Fruit fly (Drosophila melanogaster) whole organism, embryonic: ENCODE measurements around the gene CG7879.

Experiments
- Adf1 ChIP-seq: fragments of 200-800 bp; sonication (Bioruptor generic); IDR thresholded peaks from 2 replicates; pipeline ENCODE4 v1.3.6; 2022; ENCODE audit warnings: missing biosample characterization, missing genetic modification characterization
- Awh ChIP-seq: fragments of 200-800 bp; sonication (Bioruptor generic); IDR thresholded peaks from 2 replicates; pipeline ENCODE4, ENCODE4 v1.3.6; 2022; ENCODE audit warnings: missing biosample characterization, missing genetic modification characterization
- B-H1 ChIP-seq: fragments of 200-800 bp; sonication (Bioruptor generic); IDR thresholded peaks from 3 replicates; pipeline ENCODE4 v1.3.6; 2022; ENCODE audit warnings: missing biosample characterization, missing genetic modification characterization
- Bgb ChIP-seq: fragments of 200-800 bp; sonication (Bioruptor generic); IDR thresholded peaks from 2 replicates; pipeline ENCODE4 v1.3.6; 2022; ENCODE audit warnings: missing biosample characterization, missing genetic modification characterization; ENCODE audit not compliant: partially characterized antibody
- Blimp-1 ChIP-seq: fragments of 200-800 bp; sonication (Bioruptor generic); optimal IDR thresholded peaks from 3 replicates; lab custom pipeline; 2018; ENCODE audit warnings: missing biosample characterization, missing genetic modification characterization, mild to moderate bottlenecking, moderate library complexity, missing genetic modification reagents
- CG11723 ChIP-seq: fragments of 200-800 bp; sonication (Bioruptor generic); optimal IDR thresholded peaks from 2 replicates; lab custom pipeline; 2017; ENCODE audit warnings: missing biosample characterization, mild to moderate bottlenecking, missing genetic modification characterization
- CG15601 ChIP-seq: fragments of 200-800 bp; sonication (Bioruptor generic); optimal IDR thresholded peaks from 3 replicates; lab custom pipeline; 2019; ENCODE audit warnings: missing biosample characterization, mild to moderate bottlenecking, missing genetic modification characterization, moderate library complexity
- CG18011 ChIP-seq: fragments of 200-800 bp; sonication (Bioruptor generic); optimal IDR thresholded peaks from 2 replicates; lab custom pipeline; 2017; ENCODE audit warnings: missing biosample characterization, missing genetic modification characterization, mild to moderate bottlenecking, moderate library complexity, missing genotype
- CG1832 ChIP-seq: fragments of 200-800 bp; sonication (Bioruptor generic); optimal IDR thresholded peaks from 2 replicates; lab custom pipeline; 2017; ENCODE audit warnings: missing biosample characterization, mild to moderate bottlenecking, missing genetic modification characterization, inconsistent platforms
- CG3407 ChIP-seq: fragments of 200-800 bp; sonication (Bioruptor generic); optimal IDR thresholded peaks from 2 replicates; lab custom pipeline; 2018; ENCODE audit warnings: missing biosample characterization, mild to moderate bottlenecking, missing genetic modification characterization
- CG6854 ChIP-seq: fragments of 200-800 bp; sonication (Bioruptor generic); optimal IDR thresholded peaks from 3 replicates; lab custom pipeline; 2017; ENCODE audit warnings: missing biosample characterization, mild to moderate bottlenecking, missing genetic modification characterization
- CG8281 ChIP-seq: fragments of 200-800 bp; sonication (Bioruptor generic); optimal IDR thresholded peaks from 2 replicates; lab custom pipeline; 2018; ENCODE audit warnings: missing biosample characterization, mild to moderate bottlenecking, missing genetic modification characterization, moderate library complexity
- CG8290 ChIP-seq, 3 experiments: fragments of 200-800 bp; sonication (Bioruptor generic); optimal IDR thresholded peaks; 2 replicates each; lab custom pipeline; 2016 to 2019; ENCODE audit warnings: missing biosample characterization in 3 of 3, missing genetic modification characterization in 3 of 3, mild to moderate bottlenecking in 2 of 3, moderate library complexity in 1 of 3
- CG8478 ChIP-seq: fragments of >200 bp; optimal IDR thresholded peaks from 2 replicates; lab custom pipeline; 2018
- CG8765 ChIP-seq: fragments of 200-800 bp; sonication (Bioruptor generic); IDR thresholded peaks from 2 replicates; pipeline ENCODE4 v1.3.6; 2022; ENCODE audit warnings: missing biosample characterization, missing genetic modification characterization
- CG9817 ChIP-seq: fragments of 200-800 bp; sonication (Bioruptor generic); optimal IDR thresholded peaks from 2 replicates; lab custom pipeline; 2018; ENCODE audit warnings: missing biosample characterization, mild to moderate bottlenecking, missing genetic modification characterization, moderate library complexity
- CoRest ChIP-seq: fragments of 200-800 bp; sonication (Bioruptor generic); optimal IDR thresholded peaks from 3 replicates; lab custom pipeline; 2018; ENCODE audit warnings: missing biosample characterization, mild to moderate bottlenecking, missing genetic modification characterization, moderate library complexity
- Dad ChIP-seq: fragments of 200-800 bp; sonication (Bioruptor generic); optimal IDR thresholded peaks from 3 replicates; lab custom pipeline; 2016; ENCODE audit warnings: missing biosample characterization, missing genetic modification characterization
- Dip3 ChIP-seq: fragments of 200-800 bp; sonication (Bioruptor generic); optimal IDR thresholded peaks from 3 replicates; lab custom pipeline; 2016; ENCODE audit warnings: missing biosample characterization, missing genetic modification characterization
- E2f1 ChIP-seq: fragments of 200-800 bp; sonication (Bioruptor generic); IDR thresholded peaks from 2 replicates; pipeline ENCODE4 v1.3.6; 2022; ENCODE audit warnings: missing biosample characterization, missing genetic modification characterization
- HHEX ChIP-seq: fragments of 200-800 bp; sonication (Bioruptor generic); optimal IDR thresholded peaks from 3 replicates; lab custom pipeline; 2017; ENCODE audit warnings: missing biosample characterization, mild to moderate bottlenecking, missing genetic modification characterization, missing genetic modification reagents
- Hr3 ChIP-seq: fragments of 200-800 bp; sonication (Bioruptor generic); optimal IDR thresholded peaks from 3 replicates; lab custom pipeline; 2016; ENCODE audit warnings: missing biosample characterization, missing genetic modification characterization
- Max ChIP-seq: fragments of 200-800 bp; sonication (Bioruptor generic); optimal IDR thresholded peaks from 2 replicates; lab custom pipeline; 2016; ENCODE audit warnings: missing biosample characterization, mild to moderate bottlenecking, missing genetic modification characterization
- Mrtf ChIP-seq: fragments of 200-800 bp; sonication (Bioruptor generic); IDR thresholded peaks from 3 replicates; pipeline ENCODE4 v1.3.6; 2022; ENCODE audit warnings: missing biosample characterization, missing genetic modification characterization
- Nf-YA ChIP-seq: fragments of 200-800 bp; sonication (Bioruptor generic); IDR thresholded peaks from 2 replicates; pipeline ENCODE4 v1.3.6; 2022; ENCODE audit warnings: missing biosample characterization, missing genetic modification characterization
- Rfx ChIP-seq: fragments of 200-800 bp; sonication (Bioruptor generic); IDR thresholded peaks from 2 replicates; pipeline ENCODE4 v1.3.6; 2022; ENCODE audit warnings: missing biosample characterization, missing genetic modification characterization
- Sin3A ChIP-seq: fragments of >200 bp; optimal IDR thresholded peaks from 2 replicates; lab custom pipeline; 2018
- Sry-β ChIP-seq: fragments of 200-800 bp; sonication (Bioruptor generic); optimal IDR thresholded peaks from 2 replicates; lab custom pipeline; 2018; ENCODE audit warnings: missing biosample characterization, mild to moderate bottlenecking, missing genetic modification characterization, moderate library complexity
- Xrp1 ChIP-seq: fragments of 200-800 bp; sonication (Bioruptor generic); IDR thresholded peaks from 2 replicates; pipeline ENCODE4 v1.3.6; 2022; ENCODE audit warnings: missing biosample characterization, missing genetic modification characterization
- ac ChIP-seq: fragments of 200-800 bp; sonication (Bioruptor generic); optimal IDR thresholded peaks from 3 replicates; lab custom pipeline; 2017; ENCODE audit warnings: missing biosample characterization, mild to moderate bottlenecking, missing genetic modification characterization
- ap ChIP-seq: fragments of 200-800 bp; sonication (Bioruptor generic); IDR thresholded peaks from 2 replicates; pipeline ENCODE4 v1.3.6; 2022; ENCODE audit warnings: missing biosample characterization, missing genetic modification characterization
- ase ChIP-seq: fragments of 200-800 bp; sonication (Bioruptor generic); IDR thresholded peaks from 3 replicates; pipeline ENCODE4 v1.3.6; 2022; ENCODE audit warnings: missing biosample characterization, missing genetic modification characterization
- chinmo ChIP-seq: fragments of 200-800 bp; sonication (Bioruptor generic); IDR thresholded peaks from 4 replicates; pipeline ENCODE4 v1.3.6; 2022; ENCODE audit warnings: missing biosample characterization, missing genetic modification characterization; ENCODE audit not compliant: partially characterized antibody
- dysf ChIP-seq: fragments of 200-800 bp; sonication (Bioruptor generic); IDR thresholded peaks from 3 replicates; pipeline ENCODE4 v1.3.6; 2022; ENCODE audit warnings: missing biosample characterization, missing genetic modification characterization
- eve ChIP-seq, 2 experiments: fragments of >200 bp; optimal IDR thresholded peaks; 2 replicates each; lab custom pipeline; 2017; ENCODE audit warnings: missing biosample characterization in 2 of 2, missing genetic modification characterization in 2 of 2
- fd64A ChIP-seq: fragments of 200-800 bp; sonication (Bioruptor generic); optimal IDR thresholded peaks from 3 replicates; lab custom pipeline; 2018; ENCODE audit warnings: missing biosample characterization, mild to moderate bottlenecking, missing genetic modification characterization
- gcm ChIP-seq: fragments of 200-800 bp; sonication (Bioruptor generic); optimal IDR thresholded peaks from 2 replicates; lab custom pipeline; 2019; ENCODE audit warnings: missing biosample characterization, mild to moderate bottlenecking, missing genetic modification characterization, moderate library complexity
- gfzf ChIP-seq: fragments of 200-800 bp; sonication (Bioruptor generic); optimal IDR thresholded peaks from 2 replicates; lab custom pipeline; 2016; ENCODE audit warnings: missing biosample characterization, mild to moderate bottlenecking, missing genetic modification characterization, moderate library complexity
- grn ChIP-seq: fragments of 200-800 bp; sonication (Bioruptor generic); optimal IDR thresholded peaks from 3 replicates; lab custom pipeline; 2017; ENCODE audit warnings: missing biosample characterization, missing genetic modification characterization
- hth ChIP-seq: fragments of >200 bp; optimal IDR thresholded peaks from 2 replicates; lab custom pipeline; 2017; ENCODE audit warnings: inconsistent platforms
- luna ChIP-seq: fragments of 200-800 bp; sonication (Bioruptor generic); optimal IDR thresholded peaks from 2 replicates; lab custom pipeline; 2016; ENCODE audit warnings: missing biosample characterization, missing genetic modification characterization
- pzg ChIP-seq: fragments of 200-800 bp; sonication (Bioruptor generic); optimal IDR thresholded peaks from 3 replicates; lab custom pipeline; 2018; ENCODE audit warnings: missing biosample characterization, mild to moderate bottlenecking, missing genetic modification characterization, moderate library complexity
- repo ChIP-seq: fragments of 200-800 bp; sonication (Bioruptor generic); optimal IDR thresholded peaks from 2 replicates; lab custom pipeline; 2016; ENCODE audit warnings: missing biosample characterization, missing genetic modification characterization
- schlank ChIP-seq: fragments of 200-800 bp; sonication (Bioruptor generic); optimal IDR thresholded peaks from 2 replicates; lab custom pipeline; 2018; ENCODE audit warnings: missing biosample characterization, mild to moderate bottlenecking, missing genetic modification characterization
- sens ChIP-seq: fragments of 200-800 bp; sonication (Bioruptor generic); peaks from one replicate; lab custom pipeline; 2016; ENCODE audit warnings: missing biosample characterization, missing genetic modification characterization
- sisA ChIP-seq: fragments of 200-800 bp; sonication (Bioruptor generic); IDR thresholded peaks from 2 replicates; pipeline ENCODE4 v1.3.6; 2022; ENCODE audit warnings: missing biosample characterization, missing genetic modification characterization
- sr ChIP-seq: fragments of 200-800 bp; sonication (Bioruptor generic); IDR thresholded peaks from 3 replicates; pipeline ENCODE4 v1.3.6; 2022; ENCODE audit warnings: missing biosample characterization, missing genetic modification characterization
- stc ChIP-seq: fragments of 200-800 bp; sonication (Bioruptor generic); IDR thresholded peaks from 2 replicates; pipeline ENCODE4 v1.3.6; 2022; ENCODE audit warnings: missing biosample characterization, missing genetic modification characterization
- tup ChIP-seq: fragments of 200-800 bp; sonication (Bioruptor generic); optimal IDR thresholded peaks from 2 replicates; lab custom pipeline; 2016; ENCODE audit warnings: missing biosample characterization, mild to moderate bottlenecking, missing genetic modification characterization, moderate library complexity
- twi ChIP-seq: fragments of 200-800 bp; optimal IDR thresholded peaks from 2 replicates; lab custom pipeline; 2019; ENCODE audit warnings: missing biosample characterization, mild to moderate bottlenecking, missing genetic modification characterization, moderate library complexity
- zfh1 ChIP-seq: fragments of 200-800 bp; sonication (Bioruptor generic); IDR thresholded peaks from 3 replicates; pipeline ENCODE4 v1.3.6; 2022; ENCODE audit warnings: missing biosample characterization, missing genetic modification characterization

The CG7879 gene

DNA sequence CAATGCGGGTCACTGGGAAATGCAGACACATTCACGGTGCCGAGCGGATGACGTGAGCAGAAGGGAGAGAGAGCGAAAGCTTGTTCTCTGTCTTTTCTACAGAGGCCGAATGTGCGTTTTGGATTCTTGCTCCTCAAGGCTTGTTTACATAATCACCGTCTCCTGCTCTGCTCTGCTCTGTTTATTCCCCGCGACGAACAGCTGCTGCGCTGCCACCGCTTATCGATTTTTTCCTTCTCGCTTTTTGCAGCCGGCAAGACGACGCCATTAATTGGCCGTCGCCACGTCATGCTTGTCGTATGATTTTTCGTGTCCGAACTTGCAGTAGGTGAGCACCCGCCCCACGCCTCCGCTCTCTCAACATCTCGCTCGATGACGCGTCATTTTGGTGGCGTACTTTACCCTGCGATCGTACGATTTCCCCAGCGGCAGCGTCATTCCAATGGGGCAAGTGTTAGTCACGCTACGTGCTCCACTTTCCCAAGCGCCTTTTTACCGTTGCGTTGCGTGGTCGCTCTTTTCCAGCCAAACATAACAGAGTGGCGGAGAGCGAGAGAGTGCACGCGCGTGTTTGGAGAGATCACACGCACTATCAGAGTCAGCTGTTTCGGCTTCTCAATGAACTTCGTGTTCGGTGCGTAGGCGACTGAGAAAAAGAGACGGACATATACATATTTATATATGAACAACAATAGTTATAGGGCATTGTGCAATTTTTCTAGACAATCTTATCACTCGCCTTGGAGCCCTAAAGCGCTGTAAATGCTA, 21.9 kb downstream of the CG7879 start (continued):
- TF ChIP-seq sens (GFP tag; lab: Kevin White, UChicago) (peak; percentile 82), CG6854 (GFP tag; lab: Kevin White, UChicago) (no peak), CG1832 (GFP tag; lab: Kevin White, UChicago) (peak; percentile 11), sr (GFP tag; lab: Robert Waterston, UW) (peak; percentile 93), Mrtf (GFP tag; lab: Robert Waterston, UW) (no peak; the same call in 2 of the 3 replicates), Rfx (GFP tag; lab: Robert Waterston, UW) (no peak), zfh1 (GFP tag; lab: Robert Waterston, UW) (no peak), dysf (GFP tag; lab: Robert Waterston, UW) (no peak), Nf-YA (no peak), HHEX (no peak), Xrp1 (GFP tag; lab: Robert Waterston, UW) (no peak), Adf1 (GFP tag; lab: Robert Waterston, UW) (peak; percentile 63), Dad (GFP tag; lab: Kevin White, UChicago) (no peak), B-H1 (no peak), CG9817 (tag; lab: Kevin White, UChicago) (no peak), twi (tag; lab: Kevin White, UChicago) (no peak), E2f1 (no peak), CG3407 (no peak), stc (GFP tag; lab: Robert Waterston, UW) (no peak), fd64A (GFP tag; lab: Kevin White, UChicago) (no peak), Sin3A (lab: Kevin White, UChicago) (no peak), grn (GFP tag; lab: Kevin White, UChicago) (no peak), CG8478 (lab: Kevin White, UChicago) (no peak), Sry-β (GFP tag; lab: Kevin White, UChicago) (no peak), CG8281 (tag; lab: Kevin White, UChicago) (no peak), Bgb (no peak), ac (no peak), Max (GFP tag; lab: Kevin White, UChicago) (no peak), chinmo (GFP tag; lab: Robert Waterston, UW) (0 out of 4 replicates have a peak, but pooled peaks have one; percentile 78), CG8765 (GFP tag; lab: Robert Waterston, UW) (no peak), repo (GFP tag; lab: Kevin White, UChicago) (no peak), Blimp-1 (GFP tag; lab: Kevin White, UChicago) (peak; percentile 19), CG15601 (tag; lab: Kevin White, UChicago) (no peak), schlank (peak; percentile 10), CG18011 (no peak), eve (GFP tag; optimal IDR thresholded peaks at IDR 0.05; lab: Kevin White, UChicago) (no peak), CG8290 (GFP tag; optimal IDR thresholded peaks at IDR 0.05; lab: Kevin White, UChicago) (no peak), CG8290 (tag; optimal IDR thresholded peaks at IDR 0.05; lab: Kevin White, UChicago) (no peak), tup (no peak), CoRest (tag; lab: Kevin White, UChicago) (no peak), luna (GFP tag; lab: Kevin White, UChicago) (no peak), ap (no peak), pzg (GFP tag; lab: Kevin White, UChicago) (no peak), gcm (GFP tag; lab: Kevin White, UChicago) (peak; percentile 40), Dip3 (no peak), CG11723 (no peak), gfzf (GFP tag; lab: Kevin White, UChicago) (no peak), hth (lab: Kevin White, UChicago) (no peak), sisA (GFP tag; lab: Robert Waterston, UW) (no peak), ase (GFP tag; lab: Robert Waterston, UW) (no peak), Awh (GFP tag; lab: Robert Waterston, UW) (no peak; the same call in 1 of the 2 replicates), Hr3 (GFP tag; lab: Kevin White, UChicago) (no peak)
